Fruit fly (Drosophila melanogaster) whole organism: Measurements from ENCODE around the gene Mtch.

ENCODE experiments used
- CG8478 ChIP-seq: fragments of >200 bp; optimal IDR thresholded peaks from 2 replicates; lab custom pipeline; 2018; ENCODE audit warnings: inconsistent platforms
- Dll ChIP-seq: fragments of >200 bp; optimal IDR thresholded peaks from 2 replicates; lab custom pipeline; 2017
- EcR ChIP-seq, 2 experiments: fragments of >200 bp; optimal IDR thresholded peaks; 2 replicates each; lab custom pipeline; 2017; ENCODE audit warnings: missing biosample characterization in 2 of 2, missing genetic modification characterization in 2 of 2, missing genetic modification reagents in 2 of 2
- pan ChIP-seq: fragments of >200 bp; optimal IDR thresholded peaks from 2 replicates; lab custom pipeline; 2017
- psq ChIP-seq: fragments of >200 bp; optimal IDR thresholded peaks from 2 replicates; lab custom pipeline; 2017
- usp ChIP-seq: fragments of >200 bp; optimal IDR thresholded peaks from 2 replicates; lab custom pipeline; 2017; ENCODE audit warnings: missing biosample characterization, missing genetic modification characterization, mixed read lengths

Mtch gene

DNA sequence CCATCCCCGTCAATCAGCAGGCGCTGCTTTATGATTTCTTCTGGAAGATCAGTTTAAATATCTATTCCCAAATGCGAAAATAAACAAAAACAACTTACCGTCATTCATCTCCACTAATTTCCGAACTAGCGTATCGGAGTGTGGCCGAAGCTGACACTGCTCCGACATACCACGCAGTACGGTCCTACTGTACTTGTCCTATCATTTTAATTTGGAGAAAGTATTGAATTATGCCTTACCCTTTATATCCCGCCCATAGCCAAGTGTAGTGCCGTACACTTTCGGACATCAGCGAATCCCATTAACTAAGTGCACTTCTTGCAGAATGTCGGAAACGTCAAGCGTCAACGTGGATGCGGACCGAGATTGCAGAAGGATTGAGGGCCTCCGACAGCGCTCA is 28.1 kb downstream of the Mtch start, which contains the start of the genes thoc7 and Dis3l2:
Gene thoc7, minus strand, starts transcription at position 168 of the 400 bp plus-strand sequence.
Gene Dis3l2, plus strand, starts transcription at position 190 of the 400 bp plus-strand sequence.
- TF ChIP-seq Dll, result no peak
- TF ChIP-seq usp (GFP tag; lab: Kevin White, UChicago), result no peak
- TF ChIP-seq EcR (GFP tag; optimal IDR thresholded peaks at IDR 0.05; lab: Kevin White, UChicago), result no peak
- no peak for TF ChIP-seq CG8478
- no peak for TF ChIP-seq psq (lab: Kevin White, UChicago)
- no peak for TF ChIP-seq pan

DNA sequence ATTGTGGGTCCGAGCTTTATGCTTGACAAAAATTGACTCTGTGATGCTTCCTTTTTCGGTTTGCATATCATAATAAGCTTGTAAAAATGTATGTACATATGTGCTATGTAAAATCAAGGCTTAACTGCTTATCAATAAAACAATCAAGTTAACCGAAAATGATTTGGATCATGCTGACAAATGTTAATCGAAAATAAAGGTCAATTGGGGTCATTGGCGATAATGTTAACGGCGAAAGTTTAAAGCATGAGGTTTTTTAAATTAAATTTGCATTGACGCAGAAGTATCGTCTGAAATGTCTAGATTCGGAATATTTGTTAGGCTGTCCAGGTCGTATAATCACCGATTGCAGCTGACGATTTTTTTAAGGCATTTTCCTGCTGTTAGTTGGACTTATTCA is 31.9 kb downstream of the Mtch start, which contains the start of gene Kaz1-ORFB:
Gene Kaz1-ORFB, plus strand, starts transcription at position 301 of the 400 bp plus-strand sequence.
- TF ChIP-seq EcR (GFP tag; optimal IDR thresholded peaks at IDR 0.05; lab: Kevin White, UChicago), result no peak
- TF ChIP-seq usp (GFP tag; lab: Kevin White, UChicago), result no peak
- no peak for TF ChIP-seq pan
- no peak for TF ChIP-seq CG8478
- TF ChIP-seq Dll, result no peak

DNA sequence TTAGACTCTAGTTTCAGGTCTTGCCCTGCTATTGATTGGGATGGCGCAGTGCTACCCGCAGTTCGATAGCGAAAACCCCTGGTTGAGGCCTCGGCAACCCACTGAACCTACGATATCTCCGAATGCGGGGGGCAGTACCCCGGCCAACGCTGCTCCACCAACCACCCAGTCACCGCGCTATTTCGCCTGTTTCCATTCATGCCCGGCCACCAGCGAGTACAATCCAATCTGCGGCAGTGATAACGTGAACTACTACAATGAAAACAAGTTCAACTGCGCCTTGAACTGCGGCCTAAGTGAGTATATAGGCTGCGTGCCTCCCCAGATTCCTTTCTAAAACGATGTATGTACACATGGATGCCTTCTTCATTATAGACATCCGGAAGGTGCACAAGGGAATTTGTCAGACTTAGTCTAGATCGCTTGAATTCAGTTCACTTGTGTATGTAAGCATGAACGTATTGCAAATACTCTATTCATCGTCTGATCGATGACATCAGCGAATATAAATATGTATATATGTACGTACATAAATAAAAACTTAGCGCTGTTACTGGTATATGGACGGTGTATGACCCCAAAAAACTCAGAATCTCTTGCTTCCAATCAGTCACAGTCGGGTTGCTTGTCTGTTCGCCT is 33.2 kb downstream of the Mtch start, which contains the start of gene CG13877:
Gene CG13877, plus strand, starts transcription at position 589 of the 639 bp plus-strand sequence.
- no peak for TF ChIP-seq psq (lab: Kevin White, UChicago)
- no peak for TF ChIP-seq pan
- no peak for TF ChIP-seq EcR (GFP tag; optimal IDR thresholded peaks at IDR 0.05; lab: Kevin White, UChicago)
- no peak for TF ChIP-seq usp (GFP tag; lab: Kevin White, UChicago)

- TF ChIP-seq EcR (GFP tag; optimal IDR thresholded peaks at IDR 0.05; lab: Kevin White, UChicago), result no peak
- no peak for TF ChIP-seq pan
- TF ChIP-seq CG8478, result no peak
- no peak for TF ChIP-seq psq (lab: Kevin White, UChicago)
- no peak for TF ChIP-seq usp (GFP tag; lab: Kevin White, UChicago)
- no peak for TF ChIP-seq Dll
Measured at dm6 chr3L:223019-223902, 38.8 kb downstream of the Mtch start, which contains the start of the genes pyx and CG33229. TSS of gene pyx (minus strand) at chr3L:223069. TSS of gene CG33229 (plus strand) at chr3L:223852.

DNA sequence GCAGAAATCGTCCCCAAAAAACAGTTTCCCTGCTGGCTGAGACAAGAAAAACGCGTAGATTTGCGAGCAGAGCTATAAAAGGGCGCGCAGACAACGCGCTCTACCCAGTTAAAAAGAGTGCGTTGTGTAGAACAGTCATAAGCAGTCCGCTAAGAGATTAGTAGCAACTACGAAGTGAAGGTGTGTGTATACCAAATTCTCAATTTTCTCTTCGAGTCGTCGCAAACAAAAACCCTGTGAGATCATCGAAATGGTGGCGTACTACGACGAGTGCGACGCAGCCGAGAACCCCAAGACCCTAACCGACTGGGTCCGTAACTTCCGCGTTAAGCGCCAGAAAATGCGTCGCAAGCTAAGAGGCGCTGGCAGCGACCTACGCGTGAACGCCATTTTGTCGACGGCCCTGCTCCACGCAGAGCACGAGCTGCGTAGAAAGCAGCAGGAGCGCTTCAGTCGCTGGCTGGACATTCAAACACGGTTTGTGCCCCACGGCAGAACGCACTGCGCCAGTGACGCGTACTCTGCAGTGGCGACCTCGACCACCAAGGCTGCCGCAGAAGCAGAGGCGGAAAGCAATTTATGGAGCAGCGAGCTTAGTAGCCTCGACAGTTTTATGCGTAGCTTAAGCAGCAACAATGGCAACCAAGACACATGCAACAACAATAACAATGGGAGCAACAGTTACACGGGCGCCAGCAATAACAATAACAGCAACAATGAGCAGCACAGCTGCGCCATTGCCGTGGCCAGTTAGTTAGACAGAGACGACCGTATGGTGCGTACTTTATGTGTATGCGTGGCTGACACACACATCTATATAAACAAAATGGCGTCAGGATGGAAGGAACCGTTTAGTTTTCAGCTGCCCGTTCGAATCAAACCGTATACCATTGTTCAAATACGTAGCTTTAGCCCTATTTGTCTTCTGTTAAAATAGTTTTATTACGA is 39.9 kb downstream of the Mtch start:
- TF ChIP-seq psq (lab: Kevin White, UChicago) (no peak), CG8478 (peak; percentile 45)

DNA sequence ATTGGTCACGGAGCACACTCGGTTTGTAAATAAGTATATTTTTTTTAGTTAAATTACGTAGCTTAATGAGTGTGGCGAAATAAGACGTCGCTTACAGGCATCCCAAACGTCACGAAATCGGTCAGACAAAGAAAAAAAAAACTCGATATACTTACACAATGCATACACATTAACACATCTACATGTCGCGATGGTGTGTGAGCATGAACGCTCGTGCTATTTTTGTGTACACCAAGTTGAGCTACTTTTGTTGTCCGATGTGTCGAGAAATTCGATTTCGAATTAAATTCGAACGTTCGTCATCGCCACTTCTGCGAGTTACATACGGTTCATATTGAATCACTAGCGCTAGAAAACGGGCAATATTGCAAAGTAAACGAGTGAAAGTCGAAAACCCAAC is 40.7 kb downstream of the Mtch start:
- TF ChIP-seq usp (GFP tag; lab: Kevin White, UChicago) (no peak), psq (lab: Kevin White, UChicago) (no peak), CG8478 (no peak), EcR (GFP tag; optimal IDR thresholded peaks at IDR 0.05; lab: Kevin White, UChicago) (no peak), Dll (no peak), pan (no peak)

DNA sequence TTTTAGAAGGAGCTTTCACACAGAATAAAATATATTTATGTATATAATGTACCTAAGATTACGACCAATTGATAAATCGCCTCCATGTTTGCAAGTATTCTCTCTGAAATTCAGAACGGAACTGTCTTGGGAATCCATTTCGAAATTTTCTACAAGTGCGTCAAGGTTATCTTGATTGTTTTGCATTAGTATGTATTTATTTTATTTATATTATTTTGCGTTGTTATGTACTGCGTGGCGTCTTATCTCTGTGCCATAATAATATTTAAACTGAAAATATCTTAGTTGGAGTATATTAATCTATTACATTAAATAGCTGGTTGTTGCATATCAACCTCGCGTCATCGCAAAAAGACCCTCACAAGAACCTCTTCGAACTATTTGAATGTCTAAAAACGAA is 47.1 kb downstream of the Mtch start, which contains the start of gene CG42846:
Gene CG42846, minus strand, starts transcription at position 101 of the 400 bp plus-strand sequence.
- no peak for TF ChIP-seq CG8478
- TF ChIP-seq Dll, result no peak
- TF ChIP-seq EcR (GFP tag; optimal IDR thresholded peaks at IDR 0.05; lab: Kevin White, UChicago), result no peak
- TF ChIP-seq psq (lab: Kevin White, UChicago), result no peak
- TF ChIP-seq pan, result no peak
- no peak for TF ChIP-seq usp (GFP tag; lab: Kevin White, UChicago)

DNA sequence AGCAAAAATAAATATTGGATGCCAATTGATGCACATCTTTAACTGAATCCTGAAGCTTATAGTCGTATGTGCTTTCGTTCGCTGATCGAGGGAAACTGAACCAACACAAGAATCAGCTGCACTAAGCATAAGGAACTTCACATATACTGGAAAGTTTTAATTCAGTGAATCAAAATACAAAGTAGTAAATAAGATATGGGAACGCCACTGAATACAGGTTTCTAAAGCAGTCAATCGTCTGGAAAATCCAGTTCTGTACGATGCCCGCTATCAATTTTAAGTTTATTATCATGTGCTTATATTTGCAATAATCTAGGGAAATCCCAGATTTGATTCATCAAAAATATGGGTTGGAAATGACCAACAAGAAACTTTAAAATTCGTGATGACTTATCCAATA is 47.8 kb downstream of the Mtch start, which contains the start of gene CG34454:
Gene CG34454, minus strand, starts transcription at position 84 of the 400 bp plus-strand sequence.
- no peak for TF ChIP-seq psq (lab: Kevin White, UChicago)
- no peak for TF ChIP-seq Dll
- no peak for TF ChIP-seq usp (GFP tag; lab: Kevin White, UChicago)
- TF ChIP-seq pan, result no peak
- no peak for TF ChIP-seq EcR (GFP tag; optimal IDR thresholded peaks at IDR 0.05; lab: Kevin White, UChicago)
- TF ChIP-seq CG8478, result no peak

DNA sequence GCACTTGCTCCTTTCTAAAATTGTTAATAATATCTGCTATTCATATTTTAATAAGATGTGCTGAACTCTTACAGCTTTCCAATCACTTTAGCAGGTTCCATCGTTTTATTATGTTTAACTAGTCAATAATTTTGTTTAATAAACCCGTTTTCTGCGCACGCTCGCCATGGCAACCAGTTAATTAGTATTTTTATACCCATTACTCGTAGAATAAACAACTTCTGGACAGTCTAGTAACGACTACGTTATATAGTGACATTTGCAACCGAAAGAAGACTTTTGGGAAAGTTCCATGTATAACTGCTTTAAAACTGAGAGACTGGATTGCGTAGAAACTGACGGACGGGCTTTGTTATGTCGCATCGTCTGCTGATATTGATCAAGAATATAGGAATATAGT is 48.8 kb downstream of the Mtch start, which contains the start of gene CG34453:
Gene CG34453, minus strand, starts transcription at position 101 of the 400 bp plus-strand sequence.
- no peak for TF ChIP-seq psq (lab: Kevin White, UChicago)
- TF ChIP-seq Dll, result no peak
- TF ChIP-seq usp (GFP tag; lab: Kevin White, UChicago), result no peak
- no peak for TF ChIP-seq EcR (GFP tag; optimal IDR thresholded peaks at IDR 0.05; lab: Kevin White, UChicago)

DNA sequence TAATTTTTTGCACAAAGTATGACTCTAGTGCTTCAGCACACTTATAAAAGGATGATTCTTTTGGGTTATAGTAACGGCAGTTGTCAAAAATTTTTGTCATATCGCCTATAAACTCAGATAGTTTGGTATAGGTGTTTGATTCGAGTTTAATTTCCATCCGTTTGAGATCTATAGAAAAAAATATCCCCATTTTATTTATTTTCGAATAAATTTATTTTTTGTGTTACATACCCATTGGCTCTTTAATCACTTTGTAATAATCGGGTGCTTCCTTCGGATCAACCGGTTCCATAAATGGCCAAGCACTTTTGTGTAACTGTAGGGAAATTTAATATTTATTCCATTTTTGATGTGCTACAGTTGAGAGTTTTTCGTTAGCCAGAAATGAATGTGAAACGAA is 49.9 kb downstream of the Mtch start:
- no peak for TF ChIP-seq usp (GFP tag; lab: Kevin White, UChicago)
- TF ChIP-seq CG8478, result no peak
- TF ChIP-seq EcR (GFP tag; optimal IDR thresholded peaks at IDR 0.05; lab: Kevin White, UChicago), result no peak
- no peak for TF ChIP-seq Dll
- no peak for TF ChIP-seq pan
- no peak for TF ChIP-seq psq (lab: Kevin White, UChicago)
